Worm (Caenorhabditis elegans): ENCODE measurements around the gene T13F3.6.
A peak's percentile ranks its signal among the peaks of the same experiment; 100 is the strongest.

The T13F3.6 gene

DNA sequence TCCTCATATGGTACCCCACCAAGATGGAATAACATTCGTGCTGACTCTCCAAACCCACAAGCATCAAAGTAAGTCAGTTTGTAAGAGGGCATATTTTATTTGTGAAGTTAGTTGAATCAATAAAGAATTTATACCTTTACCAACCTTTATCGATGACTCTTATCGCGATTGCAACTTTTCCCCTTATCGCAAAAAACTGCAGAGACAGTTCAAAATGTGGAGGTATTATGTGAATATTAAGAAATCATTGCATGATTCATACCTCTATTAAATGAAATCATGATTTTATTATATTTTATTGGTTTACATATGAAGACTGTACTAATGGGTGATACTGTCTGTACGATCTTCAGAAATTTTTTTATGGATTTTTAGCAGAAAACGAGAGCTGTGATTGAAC is 38.8 kb downstream of the T13F3.6 start, which contains the start of gene gst-22:
TSS of gene gst-22 (minus strand) at position 103 of the 400 bp plus-strand sequence.
- TF ChIP-seq aha-1 (tag; optimal IDR thresholded peaks at IDR 0.05) (no peak), snpc-4 (tag; optimal IDR thresholded peaks at IDR 0.05) (no peak), pax-3 (tag; optimal IDR thresholded peaks at IDR 0.05) (no peak), dpl-1 (GFP tag; optimal IDR thresholded peaks at IDR 0.05) (no peak), xbp-1 (tag; optimal IDR thresholded peaks at IDR 0.05) (no peak), lin-14 (GFP tag; optimal IDR thresholded peaks at IDR 0.05) (no peak), lin-39 (tag; optimal IDR thresholded peaks at IDR 0.05) (no peak), rnt-1 (tag; optimal IDR thresholded peaks at IDR 0.05) (no peak), nhr-47 (tag; optimal IDR thresholded peaks at IDR 0.05) (no peak), sox-4 (tag; optimal IDR thresholded peaks at IDR 0.05) (no peak), nhr-71 (tag; optimal IDR thresholded peaks at IDR 0.05) (no peak), nhr-77 (tag; optimal IDR thresholded peaks at IDR 0.05) (no peak), blmp-1 (tag; optimal IDR thresholded peaks at IDR 0.05) (no peak), vab-15 (tag; optimal IDR thresholded peaks at IDR 0.05) (no peak), tlp-1 (tag; optimal IDR thresholded peaks at IDR 0.05) (peak; percentile 64), nhr-12 (tag; optimal IDR thresholded peaks at IDR 0.05) (no peak), mdl-1 (tag; optimal IDR thresholded peaks at IDR 0.05) (no peak), lsy-2 (tag; optimal IDR thresholded peaks at IDR 0.05) (no peak), nhr-20 (tag; optimal IDR thresholded peaks at IDR 0.05) (no peak), elt-2 (tag; optimal IDR thresholded peaks at IDR 0.05) (peak; percentile 89), unc-86 (tag; optimal IDR thresholded peaks at IDR 0.05) (no peak), efl-1 (optimal IDR thresholded peaks at IDR 0.05) (no peak), efl-1 (GFP tag; optimal IDR thresholded peaks at IDR 0.05 in 1 of 2) (peak in 1 of 2 experiments; percentile 63)

DNA sequence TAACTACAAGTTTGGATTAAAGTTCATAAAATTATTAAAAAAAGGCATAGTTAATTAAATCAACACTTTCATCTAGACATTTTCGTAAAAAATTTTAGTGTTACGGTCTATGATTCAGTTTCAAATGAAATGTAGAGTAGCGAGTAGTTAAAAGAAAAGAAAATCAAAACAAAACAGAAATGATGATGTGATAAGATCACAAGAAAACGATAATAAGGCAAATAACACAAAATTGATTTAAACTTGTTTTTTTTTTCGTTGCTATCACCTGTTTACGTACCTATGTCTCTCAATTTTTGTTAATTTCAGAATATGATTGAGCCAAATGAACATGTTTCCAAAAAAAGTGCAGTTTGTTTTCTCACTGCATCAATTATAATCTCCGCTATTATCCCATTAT is 41.1 kb downstream of the T13F3.6 start, which contains the start of the genes F21H7.2 and F21H7.12:
TSS of gene F21H7.2 (minus strand) at position 101 of the 400 bp plus-strand sequence.
TSS of gene F21H7.12 (plus strand) at position 270 of the 400 bp plus-strand sequence.
- TF ChIP-seq nhr-84 (tag; optimal IDR thresholded peaks at IDR 0.05) (no peak), sox-4 (tag; optimal IDR thresholded peaks at IDR 0.05) (no peak), snpc-4 (tag; optimal IDR thresholded peaks at IDR 0.05) (no peak), ceh-90 (tag; optimal IDR thresholded peaks at IDR 0.05) (no peak), zip-4 (GFP tag; optimal IDR thresholded peaks at IDR 0.05) (no peak), mab-9 (GFP tag; IDR thresholded peaks at IDR 0.05) (no peak), elt-3 (tag; optimal IDR thresholded peaks at IDR 0.05) (peak in 1 of 6 experiments; percentile 18)

DNA sequence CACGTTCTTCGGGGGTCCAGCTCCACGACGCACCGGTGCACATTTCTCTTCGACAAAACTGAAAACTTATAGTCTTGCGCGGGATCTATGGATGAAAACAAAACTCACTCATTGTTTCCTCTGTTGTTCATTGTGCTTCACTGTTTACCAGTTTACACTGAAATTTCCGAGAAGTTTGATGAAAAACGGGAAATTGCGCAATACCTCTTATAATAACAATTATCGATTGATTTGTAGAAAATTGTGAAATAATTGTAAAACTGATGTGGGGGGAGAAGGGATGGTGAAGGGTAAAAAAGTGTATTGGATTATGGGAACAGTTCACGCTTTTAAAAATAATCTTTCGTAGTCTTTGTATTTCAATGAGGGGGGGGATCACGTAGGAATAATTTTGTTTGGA is 41.6 kb downstream of the T13F3.6 start:
- TF ChIP-seq xbp-1 (tag; optimal IDR thresholded peaks at IDR 0.05) = no peak
- no peak for TF ChIP-seq unc-86 (tag; optimal IDR thresholded peaks at IDR 0.05)
- no peak for TF ChIP-seq ceh-8 (GFP tag; optimal IDR thresholded peaks at IDR 0.05)
- no peak for TF ChIP-seq nhr-11 (tag; optimal IDR thresholded peaks at IDR 0.05)
- TF ChIP-seq dpl-1 (GFP tag; optimal IDR thresholded peaks at IDR 0.05) = no peak
- no peak for TF ChIP-seq egl-27 (tag; optimal IDR thresholded peaks at IDR 0.05)
- TF ChIP-seq unc-30 (tag; optimal IDR thresholded peaks at IDR 0.05) = no peak
- no peak for TF ChIP-seq blmp-1 (tag; optimal IDR thresholded peaks at IDR 0.05)
- TF ChIP-seq hlh-17 (GFP tag; optimal IDR thresholded peaks at IDR 0.05; ENCODE audit: borderline replicate concordance) = no peak
- TF ChIP-seq nhr-19 (GFP tag; conservative IDR thresholded peaks at IDR 0.05) = no peak
- TF ChIP-seq F16B12.6 (tag; optimal IDR thresholded peaks at IDR 0.05) = no peak

DNA sequence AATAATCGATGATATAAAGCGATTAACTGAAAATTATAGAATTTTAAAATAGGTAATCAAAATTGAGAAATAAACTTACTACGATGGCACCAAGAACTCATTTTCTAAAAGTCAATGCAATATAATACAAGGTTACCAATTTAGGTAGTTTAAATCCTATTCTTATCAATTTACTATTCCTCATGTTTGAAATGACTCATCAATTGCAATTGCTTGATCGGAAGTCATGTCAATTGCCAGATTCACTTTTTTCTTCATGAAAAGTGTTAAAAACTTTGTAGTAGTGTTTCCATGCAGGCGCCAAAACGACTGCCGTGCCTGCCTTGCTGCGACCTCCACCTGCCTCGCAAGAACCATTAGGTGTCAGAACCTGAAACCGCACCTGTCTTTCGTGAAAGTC is 44.4 kb downstream of the T13F3.6 start, which contains the start of gene F11A5.13:
TSS of gene F11A5.13 (minus strand) at position 101 of the 400 bp plus-strand sequence.
- TF ChIP-seq F16B12.6 (tag; optimal IDR thresholded peaks at IDR 0.05) = no peak
- TF ChIP-seq mdl-1 (tag; optimal IDR thresholded peaks at IDR 0.05) = no peak
- TF ChIP-seq ceh-82 (tag; optimal IDR thresholded peaks at IDR 0.05) = no peak
- TF ChIP-seq dpl-1 (GFP tag; optimal IDR thresholded peaks at IDR 0.05) = no peak
- no peak for TF ChIP-seq xbp-1 (tag; optimal IDR thresholded peaks at IDR 0.05)
- TF ChIP-seq elt-3 (tag; optimal IDR thresholded peaks at IDR 0.05) = no peak
- no peak for TF ChIP-seq C16A3.4 (tag; optimal IDR thresholded peaks at IDR 0.05)
- no peak for TF ChIP-seq aha-1 (tag; optimal IDR thresholded peaks at IDR 0.05)
- no peak for TF ChIP-seq skn-1 (tag; optimal IDR thresholded peaks at IDR 0.05)

All from whole organism, L1 larva.